Worm (Caenorhabditis elegans): Measurements from ENCODE around the gene cyp-13A2.

DNA sequence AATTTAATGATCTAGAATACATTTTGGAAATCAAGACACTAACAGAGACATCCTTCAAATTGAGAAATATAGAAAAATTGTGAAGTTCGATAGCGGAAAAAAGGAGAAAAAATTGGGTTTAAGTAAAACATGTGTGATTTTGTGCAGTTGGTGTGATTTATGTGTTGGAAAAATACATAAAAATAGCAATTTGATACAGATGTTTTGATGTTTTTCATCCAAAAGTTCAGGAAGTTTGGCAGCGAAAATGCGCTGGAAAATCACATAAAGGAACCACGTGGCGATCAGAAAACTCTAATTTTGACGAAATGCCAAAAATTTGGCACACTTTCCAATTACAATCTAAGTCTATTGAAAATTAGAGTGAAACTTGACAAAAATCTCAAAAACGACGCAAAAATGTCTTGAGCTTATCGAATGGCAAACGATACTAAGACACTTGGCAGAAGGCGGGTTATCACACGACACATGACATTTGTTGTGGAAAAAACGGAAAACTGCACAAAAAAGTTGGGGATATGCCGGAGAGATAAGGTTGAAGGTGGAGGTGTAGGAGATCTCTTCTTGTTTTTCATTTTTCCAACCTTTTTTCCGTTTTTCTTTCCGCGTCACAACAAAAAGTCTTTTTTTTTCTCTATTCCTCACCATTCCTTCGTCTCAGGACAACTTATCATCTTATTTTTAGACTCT is 13.4 kb downstream of the cyp-13A2 start, which contains the start of gene ZK1321.4:
- TF ChIP-seq nhr-12 (tag; optimal IDR thresholded peaks at IDR 0.05), result no peak
- no peak for TF ChIP-seq pha-4 (tag; optimal IDR thresholded peaks at IDR 0.05)
- TF ChIP-seq bed-3 (GFP tag; optimal IDR thresholded peaks at IDR 0.05), result no peak
- no peak for TF ChIP-seq ces-1 (GFP tag; optimal IDR thresholded peaks at IDR 0.05)

Data from whole organism, mixed stage, embryonic.